Worm (Caenorhabditis elegans) whole organism, L4 larva: ENCODE results near the gene gtap-2.

Experiments used
- aha-1 ChIP-seq: fragments of 150-350 bp; peaks from one replicate; lab custom pipeline; 2014; ENCODE audit warnings: missing biosample characterization, missing genetic modification characterization
- cey-2 ChIP-seq: sonication (generic microtip); optimal IDR thresholded peaks from 3 replicates; lab custom pipeline; 2017; ENCODE audit warnings: missing genetic modification characterization, mild to moderate bottlenecking, missing compliant biosample characterization, antibody characterized with exemption, borderline replicate concordance; ENCODE audit not compliant: insufficient read depth
- daf-19 ChIP-seq: fragments of 200-800 bp; sonication (Bioruptor generic); conservative IDR thresholded peaks from 2 replicates; pipeline ENCODE4 v1.3.6; 2022; ENCODE audit warnings: missing genetic modification characterization, missing compliant biosample characterization
- dpl-1 ChIP-seq: fragments of 150-350 bp; optimal IDR thresholded peaks from 2 replicates; lab custom pipeline; 2014; ENCODE audit warnings: missing biosample characterization, missing genetic modification reagents, missing genetic modification characterization
- gei-8 ChIP-seq: fragments of 200-800 bp; sonication (Bioruptor generic); optimal IDR thresholded peaks from 2 replicates; lab custom pipeline; 2018; ENCODE audit warnings: mild to moderate bottlenecking, missing genetic modification characterization, missing compliant biosample characterization
- lim-7 ChIP-seq: fragments of 200-800 bp; sonication (Bioruptor generic); IDR thresholded peaks from 2 replicates; pipeline ENCODE4 v1.3.6; 2022; ENCODE audit warnings: missing genetic modification characterization, missing compliant biosample characterization
- lin-13 ChIP-seq: fragments of 150-350 bp; optimal IDR thresholded peaks from 2 replicates; lab custom pipeline; 2014; ENCODE audit warnings: missing biosample characterization, missing genetic modification reagents, missing genetic modification characterization
- mdl-1 ChIP-seq, 2 experiments: fragments of 150-350 bp in 1 of 2; sonication (generic microtip) in 1 of 2; optimal IDR thresholded peaks; 2 replicates each; lab custom pipeline; 2014 to 2017; ENCODE audit warnings: missing biosample characterization in 2 of 2, missing genetic modification characterization in 2 of 2
- nhr-25 ChIP-seq: sonication (generic microtip); optimal IDR thresholded peaks from 2 replicates; lab custom pipeline; 2017; ENCODE audit warnings: missing genetic modification characterization, mild to moderate bottlenecking, missing compliant biosample characterization, antibody characterized with exemption, moderate library complexity, borderline replicate concordance; ENCODE audit not compliant: insufficient read depth
- unc-62 ChIP-seq, 3 experiments: fragments of 150-350 bp in 1 of 3; sonication (generic microtip); optimal IDR thresholded peaks in 2 of 3; peaks in 1 of 3; 1 replicate in 1 of 3; 2 replicates in 2 of 3; lab custom pipeline; 2014 to 2017; ENCODE audit warnings: missing biosample characterization in 3 of 3, missing genetic modification characterization in 3 of 3, missing genetic modification reagents in 3 of 3, missing genotype in 1 of 3
- zfp-3 ChIP-seq: fragments of 200-800 bp; sonication (Bioruptor generic); conservative IDR thresholded peaks from 2 replicates; pipeline ENCODE4 v1.3.6; 2022; ENCODE audit warnings: missing genetic modification reagents, missing genetic modification characterization, missing compliant biosample characterization

DNA sequence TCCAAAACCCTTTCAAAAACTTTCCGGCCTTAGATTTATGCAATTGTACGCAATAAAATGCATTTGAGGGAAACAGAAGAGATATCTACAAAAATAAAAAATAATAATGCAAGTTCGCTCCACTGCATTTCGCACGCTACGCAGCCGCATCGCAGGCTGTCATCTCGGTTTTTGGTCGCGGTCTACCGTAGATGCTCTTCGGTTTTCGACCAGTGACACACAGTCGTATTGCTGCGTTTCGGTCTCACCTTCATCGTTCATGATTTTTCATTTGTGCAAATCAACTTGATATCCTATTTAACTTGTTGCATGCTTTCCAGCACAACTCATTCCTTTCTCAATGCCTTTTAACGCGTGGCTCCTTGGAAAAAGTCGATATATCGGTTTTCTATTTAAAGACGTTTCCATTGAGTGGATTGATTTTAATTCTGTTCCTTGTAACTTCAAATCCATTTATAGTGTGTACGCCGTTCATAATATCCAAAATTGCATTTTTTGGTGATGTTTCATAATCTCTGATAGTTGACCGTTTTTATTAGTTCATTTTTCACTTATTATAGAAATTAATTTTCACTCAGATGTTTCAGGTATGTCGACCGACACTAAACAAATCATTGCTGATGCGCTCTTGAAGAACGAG, 27.6 kb upstream of the gtap-2 start, which contains the start of gene vha-1:
- no peak for TF ChIP-seq gei-8 (GFP tag; lab: Kevin White, UChicago)
- peak; percentile 66 for TF ChIP-seq nhr-25 (tag; lab: Kevin White, UChicago)
- no peak for TF ChIP-seq lim-7 (GFP tag; lab: Robert Waterston, UW)
- no peak for TF ChIP-seq cey-2 (tag; lab: Kevin White, UChicago)
- TF ChIP-seq aha-1 (tag; lab: Kevin White, UChicago): peak; percentile 48
- no peak for TF ChIP-seq zfp-3 (GFP tag; lab: Robert Waterston, UW)
- TF ChIP-seq mdl-1 (tag; optimal IDR thresholded peaks at IDR 0.05; lab: Kevin White, UChicago): peak; percentile 4 to 70
- TF ChIP-seq lin-13 (GFP tag; lab: Kevin White, UChicago): peak; percentile 95
- peak; percentile 74 for TF ChIP-seq dpl-1 (GFP tag; lab: Kevin White, UChicago)
- TF ChIP-seq unc-62 (GFP tag; optimal IDR thresholded peaks at IDR 0.05 in 1 of 2; lab: Kevin White, UChicago): peak in 1 of 2 experiments; percentile 95
- TF ChIP-seq unc-62 (tag; optimal IDR thresholded peaks at IDR 0.05; lab: Kevin White, UChicago): no peak
- TF ChIP-seq daf-19: no peak
